Fruit fly (Drosophila melanogaster): ENCODE data around the gene Ent2.
A peak's percentile ranks its signal among the peaks of the same experiment; 100 is the strongest.

The Ent2 gene

DNA sequence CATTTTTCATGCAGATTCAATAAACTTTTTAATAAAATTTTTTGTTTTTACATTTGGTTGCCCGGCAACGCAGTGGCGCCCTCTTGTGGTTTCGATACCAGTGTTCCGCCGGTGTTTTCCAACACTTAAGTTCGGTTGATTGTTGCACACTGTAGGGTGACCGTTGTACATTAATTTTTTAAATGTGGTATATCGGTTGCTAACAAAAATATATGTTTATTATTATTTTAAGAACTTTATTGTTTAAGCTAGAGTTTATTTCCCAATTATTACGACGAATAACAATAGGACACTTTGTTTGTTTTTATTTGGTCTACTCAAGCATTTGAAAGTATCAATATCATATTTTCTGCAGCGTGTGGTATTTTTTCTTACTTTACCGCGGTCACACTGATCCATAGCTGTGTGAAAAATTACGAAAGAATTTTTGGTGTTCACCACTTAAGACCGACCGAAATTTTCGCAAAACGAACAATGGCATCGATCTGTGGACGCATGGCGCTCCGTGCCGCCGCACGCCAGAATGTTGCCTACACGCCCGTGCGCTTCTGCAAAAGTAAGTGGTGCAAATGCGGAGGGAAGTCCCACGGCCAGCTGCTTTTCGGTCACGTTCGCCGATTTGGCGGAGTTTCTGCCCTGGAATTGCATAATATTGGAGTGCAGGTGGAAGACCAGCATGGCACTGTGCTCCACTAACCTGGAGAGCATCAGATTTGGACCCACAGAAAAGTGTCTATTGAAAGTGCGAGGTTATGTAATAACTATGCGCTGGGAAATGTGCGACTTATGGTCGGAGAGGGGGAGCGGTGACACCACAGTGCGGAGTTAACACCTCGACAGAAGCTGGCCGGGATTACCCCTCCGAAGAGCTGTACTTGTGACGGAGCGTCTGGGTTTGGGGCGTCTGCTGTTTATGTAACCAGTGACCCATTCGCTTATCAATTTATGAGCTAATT, 4.4 kb upstream of the Ent2 start, which contains the start of the genes IFT52 and COX5B (continued):
- peak; percentile 41 for TF ChIP-seq CG8924 (tag; optimal IDR thresholded peaks at IDR 0.05)
- TF ChIP-seq Scr (GFP tag; IDR thresholded peaks at IDR 0.05; ENCODE audit: partially characterized antibody) = peak; percentile 55
- TF ChIP-seq CG10654 (GFP tag; optimal IDR thresholded peaks at IDR 0.05) = peak; percentile 69
- TF ChIP-seq sna (GFP tag; IDR thresholded peaks at IDR 0.05; ENCODE audit: partially characterized antibody) = no peak; the same call in 1 of the 2 replicates
- peak; percentile 94 for TF ChIP-seq Rfx (GFP tag; IDR thresholded peaks at IDR 0.05)
- peak; percentile 51 for TF ChIP-seq CG18262 (tag; optimal IDR thresholded peaks at IDR 0.05)
- peak; percentile 2 for TF ChIP-seq CG2120 (GFP tag; optimal IDR thresholded peaks at IDR 0.05)
- TF ChIP-seq CoRest (tag; optimal IDR thresholded peaks at IDR 0.05) = peak; percentile 68
- TF ChIP-seq eyg (GFP tag; optimal IDR thresholded peaks at IDR 0.05) = peak; percentile 41
- TF ChIP-seq sd (tag; optimal IDR thresholded peaks at IDR 0.05) = peak; percentile 57
- TF ChIP-seq bcd (GFP tag; optimal IDR thresholded peaks at IDR 0.05) = peak; percentile 69
- no peak for TF ChIP-seq CG4328 (GFP tag; optimal IDR thresholded peaks at IDR 0.05)
- TF ChIP-seq nerfin-1 (tag; optimal IDR thresholded peaks at IDR 0.05) = no peak
- peak; percentile 52 for TF ChIP-seq Fer1 (GFP tag; optimal IDR thresholded peaks at IDR 0.05)
- no peak for TF ChIP-seq ab (GFP tag; optimal IDR thresholded peaks at IDR 0.05)
- peak in 1 of 3 experiments; percentile 53 for TF ChIP-seq lola (GFP tag; optimal IDR thresholded peaks at IDR 0.05)
- TF ChIP-seq slbo (GFP tag; IDR thresholded peaks at IDR 0.05) = peak; percentile 89
- TF ChIP-seq CkIIα-i1 (GFP tag; IDR thresholded peaks at IDR 0.05) = no peak
- no peak for TF ChIP-seq pros (GFP tag; optimal IDR thresholded peaks at IDR 0.05)
- peak; percentile 57 to 77 for TF ChIP-seq dpn (GFP tag; optimal IDR thresholded peaks at IDR 0.05)
- no peak for TF ChIP-seq eve (GFP tag; optimal IDR thresholded peaks at IDR 0.05)
- peak; percentile 62 for TF ChIP-seq Meics (GFP tag; optimal IDR thresholded peaks at IDR 0.05)
- no peak for TF ChIP-seq CG7963 (GFP tag; IDR thresholded peaks at IDR 0.05; ENCODE audit: partially characterized antibody)
- no peak for TF ChIP-seq shn (GFP tag; optimal IDR thresholded peaks at IDR 0.05)
- no peak for TF ChIP-seq Optix (GFP tag; IDR thresholded peaks at IDR 0.05)
- TF ChIP-seq ttk (GFP tag; IDR thresholded peaks at IDR 0.05) = peak; percentile 61; the same call in 1 of the 2 replicates
- TF ChIP-seq CG2116 (GFP tag; optimal IDR thresholded peaks at IDR 0.05) = peak; percentile 64
- TF ChIP-seq CG2875 (GFP tag; optimal IDR thresholded peaks at IDR 0.05) = no peak
- TF ChIP-seq gcm2 (GFP tag; optimal IDR thresholded peaks at IDR 0.05) = no peak
- TF ChIP-seq CG13775 (GFP tag; optimal IDR thresholded peaks at IDR 0.05) = peak; percentile 41
- peak; percentile 85 for TF ChIP-seq bigmax (GFP tag; optimal IDR thresholded peaks at IDR 0.05)
- TF ChIP-seq CG4360 (GFP tag; IDR thresholded peaks at IDR 0.05) = no peak
- peak; percentile 82 for TF ChIP-seq ind (GFP tag; optimal IDR thresholded peaks at IDR 0.05)
- TF ChIP-seq Fer2 (tag; optimal IDR thresholded peaks at IDR 0.05) = peak; percentile 47
- TF ChIP-seq CG31224 (GFP tag; IDR thresholded peaks at IDR 0.05) = no peak
- TF ChIP-seq E2f1 (GFP tag; IDR thresholded peaks at IDR 0.05) = peak; percentile 61
- no peak for TF ChIP-seq fd64A (GFP tag; optimal IDR thresholded peaks at IDR 0.05)
- TF ChIP-seq CG4854 (GFP tag; optimal IDR thresholded peaks at IDR 0.05) = peak; percentile 77
- no peak for TF ChIP-seq CG7556 (GFP tag; optimal IDR thresholded peaks at IDR 0.05)
- TF ChIP-seq trem (tag; optimal IDR thresholded peaks at IDR 0.05) = peak; percentile 82
- TF ChIP-seq ro (GFP tag; IDR thresholded peaks at IDR 0.05) = no peak
- peak; percentile 40 for TF ChIP-seq Jarid2 (GFP tag; optimal IDR thresholded peaks at IDR 0.05)
- peak in 1 of 2 experiments; percentile 40 for TF ChIP-seq bsh (GFP tag; optimal IDR thresholded peaks at IDR 0.05)
- peak; percentile 10 for TF ChIP-seq CG10565 (GFP tag; optimal IDR thresholded peaks at IDR 0.05)
- peak; percentile 77 for TF ChIP-seq zfh1 (GFP tag; IDR thresholded peaks at IDR 0.05)
- TF ChIP-seq CG12104 (GFP tag; optimal IDR thresholded peaks at IDR 0.05) = peak; percentile 66
- TF ChIP-seq dm (GFP tag; optimal IDR thresholded peaks at IDR 0.05) = peak; percentile 17
- peak; percentile 87 for TF ChIP-seq mam (GFP tag; optimal IDR thresholded peaks at IDR 0.05)

Measured in whole organism, embryonic.